Fruit fly (Drosophila melanogaster): ENCODE measurements around the gene CG14384.
A peak's percentile ranks its signal among the peaks of the same experiment; 100 is the strongest.

Gene CG14384

DNA sequence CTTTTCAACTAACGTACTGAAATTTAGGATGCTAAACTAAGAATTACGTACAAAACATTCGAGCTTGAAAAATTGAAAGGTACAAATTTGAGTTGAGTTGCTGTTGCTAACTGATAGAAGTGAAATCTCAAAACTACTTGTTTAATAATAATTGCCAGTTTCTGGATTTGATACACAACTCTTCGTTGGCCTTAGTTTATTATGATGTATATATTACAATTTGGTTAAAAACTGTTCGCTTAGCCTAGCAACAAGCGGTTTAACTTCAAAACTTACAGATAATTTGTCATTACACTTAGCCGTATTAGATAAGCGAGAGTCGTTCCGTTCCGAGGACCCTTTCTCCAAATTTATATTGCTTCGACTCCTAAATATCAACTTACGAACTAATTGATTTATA lies at the start of gene CG14384, which contains the start of gene grsm:
Gene CG14384 (minus strand): TSS at position 101 of the 400 bp plus-strand sequence.
Gene grsm (minus strand): TSS at position 101 of the 400 bp plus-strand sequence.
- TF ChIP-seq psq (optimal IDR thresholded peaks at IDR 0.05) (no peak), Dll (optimal IDR thresholded peaks at IDR 0.05) (no peak), usp (GFP tag; optimal IDR thresholded peaks at IDR 0.05) (no peak), pan (optimal IDR thresholded peaks at IDR 0.05) (no peak), EcR (GFP tag; optimal IDR thresholded peaks at IDR 0.05) (no peak), CG8478 (optimal IDR thresholded peaks at IDR 0.05) (no peak)

- TF ChIP-seq psq (optimal IDR thresholded peaks at IDR 0.05), result no peak
- no peak for TF ChIP-seq EcR (GFP tag; optimal IDR thresholded peaks at IDR 0.05)
- TF ChIP-seq CG8478 (optimal IDR thresholded peaks at IDR 0.05), result no peak
- no peak for TF ChIP-seq usp (GFP tag; optimal IDR thresholded peaks at IDR 0.05)
- TF ChIP-seq Dll (optimal IDR thresholded peaks at IDR 0.05), result no peak
Observed at dm6 chr3R:13015811-13016766, 48.6 kb upstream of the CG14384 start.

- TF ChIP-seq usp (GFP tag; optimal IDR thresholded peaks at IDR 0.05), result no peak
- no peak for TF ChIP-seq Dll (optimal IDR thresholded peaks at IDR 0.05)
- no peak for TF ChIP-seq psq (optimal IDR thresholded peaks at IDR 0.05)
- no peak for TF ChIP-seq pan (optimal IDR thresholded peaks at IDR 0.05)
Observed at dm6 chr3R:13015402-13015801, 47.9 kb upstream of the CG14384 start.

- no peak for TF ChIP-seq pan (optimal IDR thresholded peaks at IDR 0.05)
- TF ChIP-seq Dll (optimal IDR thresholded peaks at IDR 0.05), result no peak
- no peak for TF ChIP-seq psq (optimal IDR thresholded peaks at IDR 0.05)
- TF ChIP-seq EcR (GFP tag; optimal IDR thresholded peaks at IDR 0.05), result no peak
- no peak for TF ChIP-seq CG8478 (optimal IDR thresholded peaks at IDR 0.05)
- no peak for TF ChIP-seq usp (GFP tag; optimal IDR thresholded peaks at IDR 0.05)
Observed at dm6 chr3R:13014168-13014881, 46.8 kb upstream of the CG14384 start.

DNA sequence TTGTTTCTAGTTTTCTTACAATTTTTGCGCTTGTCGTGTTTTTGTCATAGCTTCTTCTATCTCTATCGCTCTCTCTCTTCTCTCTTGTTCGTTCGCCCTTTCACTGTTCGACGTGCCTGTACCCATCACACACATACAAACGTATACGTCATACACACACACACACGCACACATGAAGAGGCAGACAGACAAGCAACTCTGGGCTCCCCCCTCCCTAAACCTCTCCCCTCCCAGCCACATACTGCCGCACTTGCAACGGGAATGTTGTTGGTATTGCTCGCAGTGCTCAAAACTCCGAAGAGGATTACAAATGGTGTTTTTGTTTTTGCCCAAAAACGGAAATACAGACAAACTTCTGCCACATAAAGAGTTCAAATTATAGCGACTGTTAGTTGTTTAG lies 45.5 kb upstream of the CG14384 start:
- TF ChIP-seq Dll (optimal IDR thresholded peaks at IDR 0.05), result no peak
- TF ChIP-seq CG8478 (optimal IDR thresholded peaks at IDR 0.05), result no peak
- no peak for TF ChIP-seq pan (optimal IDR thresholded peaks at IDR 0.05)
- no peak for TF ChIP-seq EcR (GFP tag; optimal IDR thresholded peaks at IDR 0.05)
- no peak for TF ChIP-seq usp (GFP tag; optimal IDR thresholded peaks at IDR 0.05)
- TF ChIP-seq psq (optimal IDR thresholded peaks at IDR 0.05), result no peak

DNA sequence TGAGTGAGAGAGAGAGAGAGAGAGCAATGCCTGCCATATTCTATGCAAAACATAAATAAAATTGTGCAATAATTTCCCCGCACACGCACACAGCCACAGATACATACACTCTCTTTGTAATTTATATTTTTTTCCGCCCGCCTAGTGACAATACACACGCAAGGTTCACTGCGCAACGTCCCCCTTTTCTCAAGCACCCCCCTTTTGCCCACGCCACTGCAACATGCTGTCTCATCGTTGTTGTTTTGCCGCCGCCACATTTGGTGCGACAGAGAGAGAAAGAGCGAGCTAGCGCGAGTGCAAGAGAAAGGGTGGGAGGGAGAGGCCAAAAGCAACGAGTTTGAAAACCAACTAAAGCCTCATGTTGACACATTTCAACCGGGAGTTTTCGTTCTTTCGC lies 44.8 kb upstream of the CG14384 start:
- TF ChIP-seq Dll (optimal IDR thresholded peaks at IDR 0.05) (peak; percentile 29), EcR (GFP tag; optimal IDR thresholded peaks at IDR 0.05) (peak in 1 of 2 experiments; percentile 3), CG8478 (optimal IDR thresholded peaks at IDR 0.05) (peak; percentile 85), pan (optimal IDR thresholded peaks at IDR 0.05) (no peak), psq (optimal IDR thresholded peaks at IDR 0.05) (no peak), usp (GFP tag; optimal IDR thresholded peaks at IDR 0.05) (no peak)

DNA sequence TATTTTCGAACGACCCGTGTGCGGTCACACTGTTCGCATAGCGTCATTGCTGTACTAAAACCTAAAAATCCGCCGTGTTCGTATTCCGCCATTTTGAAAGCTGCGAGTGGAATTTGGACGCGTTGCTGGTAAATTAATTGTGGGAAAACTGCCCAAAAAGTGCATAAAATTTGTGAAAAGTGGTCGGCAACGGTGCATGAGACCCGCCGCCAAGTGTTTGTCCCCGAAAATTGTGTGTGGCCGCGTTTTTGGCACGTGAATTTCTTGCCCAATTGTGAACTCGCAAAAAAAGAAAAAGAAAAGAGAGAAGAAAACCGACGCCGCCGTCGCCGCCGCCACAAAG lies 44.1 kb upstream of the CG14384 start, which contains the start of gene CtBP:
Gene CtBP (plus strand): TSS at position 29 of the 343 bp plus-strand sequence.
- no peak for TF ChIP-seq pan (optimal IDR thresholded peaks at IDR 0.05)
- no peak for TF ChIP-seq Dll (optimal IDR thresholded peaks at IDR 0.05)
- TF ChIP-seq EcR (GFP tag; optimal IDR thresholded peaks at IDR 0.05), result no peak
- TF ChIP-seq psq (optimal IDR thresholded peaks at IDR 0.05), result no peak
- no peak for TF ChIP-seq CG8478 (optimal IDR thresholded peaks at IDR 0.05)
- no peak for TF ChIP-seq usp (GFP tag; optimal IDR thresholded peaks at IDR 0.05)

DNA sequence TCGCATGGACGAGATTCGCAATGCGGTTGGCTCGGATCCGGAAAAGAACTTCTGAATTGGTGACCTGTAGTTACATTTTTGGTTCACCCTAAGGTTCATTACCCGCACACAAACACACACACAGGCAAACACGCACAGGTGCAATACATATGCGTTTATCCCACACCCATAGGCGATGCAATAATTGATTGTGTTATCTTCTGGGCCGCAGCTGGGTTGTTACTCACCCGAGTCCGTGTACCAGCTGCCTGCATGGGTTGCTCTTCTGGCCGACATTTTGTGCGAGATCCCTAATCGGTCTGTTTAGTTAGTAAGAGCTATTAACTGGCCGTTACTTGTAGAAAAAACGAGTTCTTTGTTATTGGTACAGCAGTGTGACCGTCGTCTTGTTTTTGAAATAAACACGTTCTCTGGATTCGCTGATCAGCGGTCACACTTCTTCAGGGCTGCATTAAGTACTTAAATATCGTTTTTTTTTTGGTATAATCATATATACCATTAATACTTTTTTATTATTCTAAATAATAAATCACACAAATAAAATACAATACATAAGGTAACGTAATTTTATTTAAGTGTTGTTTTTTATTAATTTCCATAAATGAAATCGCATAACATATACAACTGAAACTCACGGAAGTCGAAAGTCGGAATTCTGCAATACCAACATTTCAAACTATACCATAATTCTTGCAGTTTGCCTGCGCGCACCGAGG lies 43.6 kb upstream of the CG14384 start, which contains the start of gene CG8031:
Gene CG8031 (minus strand): TSS at position 406 of the 716 bp plus-strand sequence.
- TF ChIP-seq CG8478 (optimal IDR thresholded peaks at IDR 0.05) (no peak), EcR (GFP tag; optimal IDR thresholded peaks at IDR 0.05) (peak in 1 of 2 experiments; percentile 71), Dll (optimal IDR thresholded peaks at IDR 0.05) (peak; percentile 51), pan (optimal IDR thresholded peaks at IDR 0.05) (no peak)

dm6 chr3R:13009595-13009994 lies 42.1 kb upstream of the CG14384 start, which contains the start of gene CG11656:
CG11656 (plus strand) TSS chr3R:13009895.
- TF ChIP-seq usp (GFP tag; optimal IDR thresholded peaks at IDR 0.05) (no peak), psq (optimal IDR thresholded peaks at IDR 0.05) (no peak), pan (optimal IDR thresholded peaks at IDR 0.05) (no peak), EcR (GFP tag; optimal IDR thresholded peaks at IDR 0.05) (no peak), Dll (optimal IDR thresholded peaks at IDR 0.05) (no peak), CG8478 (optimal IDR thresholded peaks at IDR 0.05) (no peak)

- no peak for TF ChIP-seq usp (GFP tag; optimal IDR thresholded peaks at IDR 0.05)
- TF ChIP-seq CG8478 (optimal IDR thresholded peaks at IDR 0.05), result no peak
- TF ChIP-seq EcR (GFP tag; optimal IDR thresholded peaks at IDR 0.05), result no peak
- no peak for TF ChIP-seq pan (optimal IDR thresholded peaks at IDR 0.05)
- TF ChIP-seq psq (optimal IDR thresholded peaks at IDR 0.05), result no peak
- TF ChIP-seq Dll (optimal IDR thresholded peaks at IDR 0.05), result no peak
Observed at dm6 chr3R:12998234-12998591, 30.7 kb upstream of the CG14384 start.

- TF ChIP-seq psq (optimal IDR thresholded peaks at IDR 0.05), result no peak
Observed at dm6 chr3R:12997550-12998233, 30.2 kb upstream of the CG14384 start, which contains the start of the genes CG17327, CG44194 and CG7518. CG17327 (minus strand) TSS chr3R:12997726. CG44194 (minus strand) TSS chr3R:12997726. CG7518 (plus strand) TSS chr3R:12998089.

Measured in whole organism.